Worm (Caenorhabditis elegans): ENCODE data around the gene M03F8.7.

The M03F8.7 gene

DNA sequence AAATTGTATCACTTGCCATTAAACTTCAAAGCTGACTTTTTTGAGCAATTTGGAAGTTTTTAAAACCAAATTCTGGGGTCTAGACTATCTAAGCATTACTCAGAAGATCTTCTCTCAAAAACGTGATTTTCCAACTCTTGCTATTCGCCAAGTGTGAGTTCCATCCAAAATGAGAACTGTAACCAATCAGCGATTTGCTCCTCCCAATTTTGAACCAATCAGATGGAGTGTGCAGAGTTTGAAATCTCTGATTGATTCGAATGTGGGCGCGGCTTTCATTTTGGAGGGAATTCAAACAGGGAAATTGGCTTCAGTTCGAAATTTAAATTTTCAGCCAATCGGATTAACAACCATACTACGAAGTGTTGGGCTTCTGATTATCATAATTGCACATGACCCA lies 16.3 kb downstream of the M03F8.7 start:
- TF ChIP-seq tbx-11 (GFP tag; IDR thresholded peaks at IDR 0.05) (no peak), hmg-4 (GFP tag; optimal IDR thresholded peaks at IDR 0.05) (no peak), ama-1 (optimal IDR thresholded peaks at IDR 0.05) (no peak), ets-7 (tag; optimal IDR thresholded peaks at IDR 0.05) (no peak), tbx-37 (GFP tag; conservative IDR thresholded peaks at IDR 0.05) (no peak), scrt-1 (GFP tag; IDR thresholded peaks at IDR 0.05) (no peak), flt-1 (GFP tag; IDR thresholded peaks at IDR 0.05) (no peak), aly-1 (tag; optimal IDR thresholded peaks at IDR 0.05) (no peak)

DNA sequence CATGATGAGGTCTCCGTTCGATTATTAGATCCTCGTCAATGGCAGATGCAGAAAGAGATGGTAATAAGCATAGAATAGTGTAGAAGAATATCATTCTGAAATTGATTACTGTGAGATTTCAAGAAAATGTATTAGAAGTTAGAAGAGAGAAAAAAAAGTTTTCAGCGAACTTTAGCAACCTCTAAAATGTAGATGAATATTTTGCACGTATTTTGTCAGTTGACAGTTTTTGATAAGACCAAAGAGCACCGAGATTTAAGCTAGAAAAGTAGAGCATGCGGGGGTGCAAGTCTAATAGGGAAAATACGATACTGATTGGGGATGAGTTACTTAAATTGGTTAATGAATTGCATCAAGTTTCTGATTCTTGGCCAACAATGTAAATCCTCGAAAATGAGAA lies 18.0 kb downstream of the M03F8.7 start, which contains the start of gene M03F8.6:
Gene M03F8.6, minus strand, starts transcription at position 101 of the 400 bp plus-strand sequence.
- TF ChIP-seq hmg-4 (GFP tag; optimal IDR thresholded peaks at IDR 0.05) (no peak), flt-1 (GFP tag; IDR thresholded peaks at IDR 0.05) (no peak), sea-1 (GFP tag; conservative IDR thresholded peaks at IDR 0.05) (no peak), ceh-36 (tag; optimal IDR thresholded peaks at IDR 0.05) (no peak), hmbx-1 (tag; optimal IDR thresholded peaks at IDR 0.05) (no peak), ets-7 (tag; optimal IDR thresholded peaks at IDR 0.05) (no peak), ceh-13 (GFP tag; optimal IDR thresholded peaks at IDR 0.05) (no peak), tbx-11 (GFP tag; IDR thresholded peaks at IDR 0.05) (no peak), hnd-1 (tag; optimal IDR thresholded peaks at IDR 0.05) (no peak)

DNA sequence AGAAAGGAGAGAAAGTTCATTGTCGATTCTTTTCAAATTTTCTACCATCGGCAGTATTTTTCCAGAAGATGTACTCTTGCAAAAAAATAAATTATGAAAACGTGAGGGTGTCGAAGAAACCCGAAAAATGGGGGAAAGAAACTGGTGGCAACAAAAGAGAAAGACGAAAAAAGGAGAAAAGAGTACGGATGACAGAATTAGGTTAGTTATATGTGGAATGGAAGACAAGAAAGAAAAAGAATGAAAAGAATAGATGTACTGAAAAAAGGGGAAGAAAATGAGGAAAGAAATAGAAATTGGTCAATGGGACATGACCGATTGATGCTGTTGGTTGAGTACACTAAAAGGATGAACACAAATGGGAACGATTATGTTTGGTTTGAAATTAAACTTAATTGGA lies 18.9 kb downstream of the M03F8.7 start:
- no peak for TF ChIP-seq scrt-1 (GFP tag; IDR thresholded peaks at IDR 0.05)
- TF ChIP-seq flt-1 (GFP tag; IDR thresholded peaks at IDR 0.05) = no peak
- TF ChIP-seq aly-1 (tag; optimal IDR thresholded peaks at IDR 0.05) = no peak
- TF ChIP-seq B0310.2 (tag; optimal IDR thresholded peaks at IDR 0.05) = no peak
- TF ChIP-seq ets-7 (tag; optimal IDR thresholded peaks at IDR 0.05) = no peak
- no peak for TF ChIP-seq tbx-37 (GFP tag; conservative IDR thresholded peaks at IDR 0.05)
- TF ChIP-seq hmg-4 (GFP tag; optimal IDR thresholded peaks at IDR 0.05) = no peak
- no peak for TF ChIP-seq tra-4 (tag; optimal IDR thresholded peaks at IDR 0.05)
- TF ChIP-seq ama-1 (optimal IDR thresholded peaks at IDR 0.05) = no peak
- no peak for TF ChIP-seq hnd-1 (tag; optimal IDR thresholded peaks at IDR 0.05)
- TF ChIP-seq sea-1 (GFP tag; conservative IDR thresholded peaks at IDR 0.05) = no peak
- TF ChIP-seq hmbx-1 (tag; optimal IDR thresholded peaks at IDR 0.05) = no peak
- TF ChIP-seq tbx-11 (GFP tag; IDR thresholded peaks at IDR 0.05) = no peak
- no peak for TF ChIP-seq ceh-13 (GFP tag; optimal IDR thresholded peaks at IDR 0.05)

DNA sequence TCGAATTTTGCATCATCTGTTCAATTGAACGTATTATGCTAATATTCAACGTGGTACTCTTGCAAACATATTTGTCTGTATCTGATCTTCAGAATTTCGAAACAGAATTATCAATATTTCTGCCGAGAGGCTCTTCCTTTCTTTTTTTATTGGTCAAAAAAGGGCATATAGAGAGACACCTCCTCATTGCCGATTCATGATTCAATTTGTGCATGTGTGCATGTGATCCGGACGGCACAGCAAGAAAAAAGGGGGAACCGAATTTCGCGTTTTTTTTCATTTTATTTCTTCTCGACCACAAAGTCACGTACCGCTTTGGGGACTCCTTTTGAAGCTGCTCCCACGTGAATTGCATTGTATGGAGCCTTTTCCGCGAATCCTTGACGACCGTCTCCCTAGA lies 24.8 kb downstream of the M03F8.7 start, which contains the start of gene mcp-1:
Gene mcp-1, plus strand, starts transcription at position 292 of the 400 bp plus-strand sequence.
- TF ChIP-seq ama-1 (optimal IDR thresholded peaks at IDR 0.05) (no peak), tbx-37 (GFP tag; conservative IDR thresholded peaks at IDR 0.05) (no peak), ets-7 (tag; optimal IDR thresholded peaks at IDR 0.05) (no peak), hmbx-1 (tag; optimal IDR thresholded peaks at IDR 0.05) (no peak), sea-1 (GFP tag; conservative IDR thresholded peaks at IDR 0.05) (no peak), flt-1 (GFP tag; IDR thresholded peaks at IDR 0.05) (no peak), B0310.2 (tag; optimal IDR thresholded peaks at IDR 0.05) (no peak), scrt-1 (GFP tag; IDR thresholded peaks at IDR 0.05) (no peak)

DNA sequence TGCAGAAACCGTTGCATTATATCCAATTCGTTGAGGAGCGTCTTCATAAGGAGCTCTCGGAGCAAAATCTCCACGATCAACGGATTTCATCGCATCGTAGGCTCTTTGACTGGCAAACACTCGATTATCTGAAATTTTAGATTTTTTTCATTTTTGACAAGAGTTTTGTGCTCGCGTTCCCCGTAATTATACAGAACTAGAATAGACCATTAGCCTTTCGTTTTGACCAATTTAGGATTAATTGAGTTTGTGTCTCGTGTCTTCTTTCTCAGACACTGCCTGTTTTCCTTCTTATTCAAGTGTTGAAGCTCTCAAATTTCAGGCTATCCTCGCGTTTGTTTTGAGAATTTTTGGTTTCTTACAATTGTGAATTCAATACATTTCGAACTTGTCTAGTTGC lies 26.4 kb downstream of the M03F8.7 start:
- TF ChIP-seq ceh-13 (GFP tag; optimal IDR thresholded peaks at IDR 0.05) (no peak), ama-1 (optimal IDR thresholded peaks at IDR 0.05) (no peak), tra-4 (tag; optimal IDR thresholded peaks at IDR 0.05) (no peak), scrt-1 (GFP tag; IDR thresholded peaks at IDR 0.05) (no peak)

DNA sequence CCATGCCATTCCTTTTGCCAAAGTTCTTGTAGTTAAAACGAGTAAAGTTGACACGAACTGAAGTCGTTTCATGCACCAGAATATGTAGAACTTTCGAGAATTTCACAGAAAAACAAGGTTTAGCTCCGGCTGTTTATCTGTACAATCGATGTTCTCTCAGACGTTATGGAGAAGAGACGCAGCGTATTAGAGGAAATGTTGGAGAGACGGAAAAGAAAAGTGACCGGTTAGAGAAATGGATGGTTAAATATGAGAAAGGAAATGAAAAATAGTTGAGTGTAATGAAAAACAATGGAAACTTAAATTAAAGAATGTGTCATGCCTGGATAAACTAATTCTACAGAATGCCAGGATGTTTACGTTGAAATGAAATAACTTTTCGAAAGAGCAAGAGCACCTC lies 27.0 kb downstream of the M03F8.7 start, which contains the start of gene pcm-1:
Gene pcm-1, minus strand, starts transcription at position 187 of the 400 bp plus-strand sequence.
- no peak for TF ChIP-seq ets-7 (tag; optimal IDR thresholded peaks at IDR 0.05)
- no peak for TF ChIP-seq F13C5.2 (tag; optimal IDR thresholded peaks at IDR 0.05)
- TF ChIP-seq tbx-37 (GFP tag; conservative IDR thresholded peaks at IDR 0.05) = no peak
- TF ChIP-seq aly-1 (tag; optimal IDR thresholded peaks at IDR 0.05) = no peak
- no peak for TF ChIP-seq tra-4 (tag; optimal IDR thresholded peaks at IDR 0.05)
- TF ChIP-seq hnd-1 (tag; optimal IDR thresholded peaks at IDR 0.05) = no peak
- no peak for TF ChIP-seq ceh-13 (GFP tag; optimal IDR thresholded peaks at IDR 0.05)
- TF ChIP-seq scrt-1 (GFP tag; IDR thresholded peaks at IDR 0.05) = no peak
- TF ChIP-seq ama-1 (optimal IDR thresholded peaks at IDR 0.05) = no peak
- no peak for TF ChIP-seq B0310.2 (tag; optimal IDR thresholded peaks at IDR 0.05)
- no peak for TF ChIP-seq pes-1 (GFP tag; IDR thresholded peaks at IDR 0.05)
- TF ChIP-seq sea-1 (GFP tag; conservative IDR thresholded peaks at IDR 0.05) = no peak

DNA sequence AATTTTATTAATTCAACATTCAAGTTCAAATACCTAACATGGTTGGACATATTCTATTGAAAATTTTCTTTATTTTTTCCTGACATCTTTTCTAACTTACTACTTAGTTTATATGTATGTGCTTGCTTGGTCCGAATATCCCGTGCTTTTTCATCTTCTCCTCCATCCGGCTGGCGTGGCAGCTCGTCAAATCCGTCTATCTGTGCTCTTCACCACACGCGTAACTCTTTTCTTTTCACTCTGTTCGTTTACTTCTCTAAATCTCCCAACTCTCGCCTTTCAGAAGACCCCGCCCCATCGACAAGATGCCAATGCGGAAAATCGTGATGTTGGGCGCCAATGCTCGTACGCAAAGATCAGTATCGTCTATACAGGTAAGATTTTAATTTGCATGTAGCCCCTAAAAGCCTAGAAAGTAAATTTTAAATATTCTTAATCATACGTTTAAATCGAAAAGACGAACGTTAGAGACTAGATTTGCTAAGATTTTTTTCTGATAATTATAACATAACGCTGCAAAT lies 28.0 kb downstream of the M03F8.7 start:
- TF ChIP-seq ama-1 (optimal IDR thresholded peaks at IDR 0.05) = no peak
- TF ChIP-seq pes-1 (GFP tag; IDR thresholded peaks at IDR 0.05) = no peak
- no peak for TF ChIP-seq ceh-13 (GFP tag; optimal IDR thresholded peaks at IDR 0.05)
- TF ChIP-seq ceh-36 (tag; optimal IDR thresholded peaks at IDR 0.05) = no peak

DNA sequence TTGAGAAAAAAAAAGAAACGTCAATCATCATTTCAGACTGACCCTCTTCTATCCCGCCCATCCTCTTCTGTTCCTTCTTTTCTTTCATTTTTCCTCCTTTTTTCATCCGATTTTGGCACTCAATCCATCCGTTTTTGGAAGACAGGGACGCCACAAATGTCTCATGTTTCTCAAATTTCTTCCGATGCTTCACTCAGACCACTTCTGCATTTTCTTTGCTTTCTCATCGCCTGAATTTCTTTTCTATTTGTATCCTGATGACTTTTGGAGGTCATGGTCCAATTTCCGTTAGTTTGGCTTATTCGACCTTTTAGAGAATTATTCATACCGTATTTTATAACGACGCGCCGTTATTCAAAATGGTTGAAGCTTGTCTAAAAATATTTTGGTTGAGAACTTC lies 35.8 kb downstream of the M03F8.7 start:
- TF ChIP-seq aly-1 (tag; optimal IDR thresholded peaks at IDR 0.05) = no peak
- TF ChIP-seq hmbx-1 (tag; optimal IDR thresholded peaks at IDR 0.05) = no peak
- TF ChIP-seq ets-7 (tag; optimal IDR thresholded peaks at IDR 0.05) = no peak
- no peak for TF ChIP-seq ceh-13 (GFP tag; optimal IDR thresholded peaks at IDR 0.05)

DNA sequence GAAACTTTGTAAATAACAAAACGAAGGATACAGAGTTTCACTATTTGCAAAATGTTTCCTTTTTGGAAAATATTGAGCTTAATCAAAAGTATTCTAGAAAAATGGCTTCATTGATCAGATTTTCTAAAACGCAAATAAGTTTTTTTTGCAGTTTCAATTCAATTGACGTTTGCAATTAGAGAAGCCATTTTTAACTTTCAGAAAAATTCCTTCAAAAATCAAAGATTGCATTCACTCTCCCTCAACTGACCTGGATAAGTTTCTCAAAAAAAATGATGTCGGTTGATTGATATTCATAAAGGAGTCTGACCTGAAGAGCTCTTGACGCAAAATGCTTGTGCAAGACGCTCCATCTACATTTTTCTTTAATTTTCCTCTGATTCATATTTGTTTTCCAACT lies 37.0 kb downstream of the M03F8.7 start:
- TF ChIP-seq tbx-11 (GFP tag; IDR thresholded peaks at IDR 0.05) = no peak
- no peak for TF ChIP-seq pes-1 (GFP tag; IDR thresholded peaks at IDR 0.05)
- no peak for TF ChIP-seq scrt-1 (GFP tag; IDR thresholded peaks at IDR 0.05)
- TF ChIP-seq ets-7 (tag; optimal IDR thresholded peaks at IDR 0.05) = no peak
- no peak for TF ChIP-seq tra-4 (tag; optimal IDR thresholded peaks at IDR 0.05)
- TF ChIP-seq ama-1 (optimal IDR thresholded peaks at IDR 0.05) = no peak
- no peak for TF ChIP-seq hnd-1 (tag; optimal IDR thresholded peaks at IDR 0.05)
- TF ChIP-seq flt-1 (GFP tag; IDR thresholded peaks at IDR 0.05) = no peak
- TF ChIP-seq hmbx-1 (tag; optimal IDR thresholded peaks at IDR 0.05) = no peak
- TF ChIP-seq sea-1 (GFP tag; conservative IDR thresholded peaks at IDR 0.05) = no peak
- no peak for TF ChIP-seq ceh-36 (tag; optimal IDR thresholded peaks at IDR 0.05)
- TF ChIP-seq aly-1 (tag; optimal IDR thresholded peaks at IDR 0.05) = no peak
- TF ChIP-seq tbx-37 (GFP tag; conservative IDR thresholded peaks at IDR 0.05) = no peak

All from whole organism, early embryonic.